Fruit fly (Drosophila melanogaster) whole organism, embryonic: ENCODE measurements around the gene Bicra.

Experiments used
- Atf3 ChIP-seq: fragments of 200-800 bp; sonication (Bioruptor generic); optimal IDR thresholded peaks from 3 replicates; lab custom pipeline; 2016; ENCODE audit warnings: missing biosample characterization, missing genetic modification characterization
- B-H1 ChIP-seq: fragments of 200-800 bp; sonication (Bioruptor generic); IDR thresholded peaks from 3 replicates; pipeline ENCODE4 v1.3.6; 2022; ENCODE audit warnings: missing biosample characterization, missing genetic modification characterization
- CG12219 ChIP-seq: fragments of 200-800 bp; sonication (Bioruptor generic); optimal IDR thresholded peaks from 3 replicates; lab custom pipeline; 2018; ENCODE audit warnings: missing biosample characterization, mild to moderate bottlenecking, missing genetic modification characterization
- CG12236 ChIP-seq: fragments of 200-800 bp; sonication (Bioruptor generic); optimal IDR thresholded peaks from 2 replicates; lab custom pipeline; 2016; ENCODE audit warnings: missing biosample characterization, missing genetic modification characterization
- CG1529 ChIP-seq: fragments of 200-800 bp; sonication (Bioruptor generic); optimal IDR thresholded peaks from 3 replicates; lab custom pipeline; 2018; ENCODE audit warnings: missing biosample characterization, missing genetic modification characterization
- CG1603 ChIP-seq: fragments of 200-800 bp; sonication (Bioruptor generic); optimal IDR thresholded peaks from 2 replicates; lab custom pipeline; 2019; ENCODE audit warnings: missing biosample characterization, mild to moderate bottlenecking, missing genetic modification characterization, moderate library complexity
- CG1792 ChIP-seq: fragments of 200-800 bp; sonication (Bioruptor generic); optimal IDR thresholded peaks from 2 replicates; lab custom pipeline; 2016; ENCODE audit warnings: missing biosample characterization, missing genetic modification characterization
- CG2202 ChIP-seq: fragments of 200-800 bp; sonication (Bioruptor generic); optimal IDR thresholded peaks from 2 replicates; lab custom pipeline; 2018; ENCODE audit warnings: missing biosample characterization, mild to moderate bottlenecking, missing genetic modification characterization
- CG2712 ChIP-seq: fragments of 200-800 bp; optimal IDR thresholded peaks from 3 replicates; lab custom pipeline; 2019; ENCODE audit warnings: missing biosample characterization, mild to moderate bottlenecking, missing genetic modification characterization, moderate library complexity
- CG34224 ChIP-seq: fragments of 200-800 bp; sonication (Bioruptor generic); IDR thresholded peaks from 3 replicates; pipeline ENCODE4 v1.3.6; 2022; ENCODE audit warnings: missing biosample characterization, missing genetic modification characterization; ENCODE audit not compliant: partially characterized antibody
- CG7271 ChIP-seq: fragments of 200-800 bp; sonication (Bioruptor generic); optimal IDR thresholded peaks from 2 replicates; lab custom pipeline; 2018; ENCODE audit warnings: missing biosample characterization, mild to moderate bottlenecking, missing genetic modification characterization, moderate library complexity
- CG7357 ChIP-seq: fragments of 200-800 bp; sonication (Bioruptor generic); IDR thresholded peaks from 3 replicates; pipeline ENCODE4 v1.3.6; 2022; ENCODE audit warnings: missing biosample characterization, missing genetic modification characterization
- CG7928 ChIP-seq: fragments of 200-800 bp; sonication (Bioruptor generic); optimal IDR thresholded peaks from 2 replicates; lab custom pipeline; 2017; ENCODE audit warnings: missing biosample characterization, mild to moderate bottlenecking, missing genetic modification characterization
- CG7963 ChIP-seq: fragments of 200-800 bp; sonication (Bioruptor generic); IDR thresholded peaks from 3 replicates; pipeline ENCODE4 v1.3.6; 2022; ENCODE audit warnings: missing biosample characterization, missing genetic modification characterization; ENCODE audit not compliant: partially characterized antibody
- CG8290 ChIP-seq, 3 experiments: fragments of 200-800 bp; sonication (Bioruptor generic); optimal IDR thresholded peaks; 2 replicates each; lab custom pipeline; 2016 to 2019; ENCODE audit warnings: missing biosample characterization in 3 of 3, missing genetic modification characterization in 3 of 3, mild to moderate bottlenecking in 2 of 3, moderate library complexity in 1 of 3
- CkIIα-i1 ChIP-seq: fragments of 200-800 bp; sonication (Bioruptor generic); IDR thresholded peaks from 2 replicates; pipeline ENCODE4 v1.3.6; 2022; ENCODE audit warnings: missing biosample characterization, missing genetic modification characterization
- Dbx ChIP-seq: fragments of 200-800 bp; sonication (Bioruptor generic); IDR thresholded peaks from 3 replicates; pipeline ENCODE4 v1.3.6; 2022; ENCODE audit warnings: missing biosample characterization, missing genetic modification characterization
- Doc3 ChIP-seq: fragments of 200-800 bp; sonication (Bioruptor generic); IDR thresholded peaks from 3 replicates; pipeline ENCODE4 v1.3.6; 2022; ENCODE audit warnings: missing biosample characterization, missing genetic modification characterization; ENCODE audit not compliant: partially characterized antibody
- E2f2 ChIP-seq: fragments of 200-800 bp; sonication (Bioruptor generic); IDR thresholded peaks from 2 replicates; pipeline ENCODE4 v1.3.6; 2022; ENCODE audit warnings: missing biosample characterization, missing genetic modification characterization
- HHEX ChIP-seq: fragments of 200-800 bp; sonication (Bioruptor generic); optimal IDR thresholded peaks from 3 replicates; lab custom pipeline; 2017; ENCODE audit warnings: missing biosample characterization, mild to moderate bottlenecking, missing genetic modification characterization, missing genetic modification reagents
- HLH3B ChIP-seq: fragments of 200-800 bp; sonication (Bioruptor generic); IDR thresholded peaks from 2 replicates; pipeline ENCODE4 v1.3.6; 2022; ENCODE audit warnings: missing biosample characterization, missing genetic modification characterization
- Hmx ChIP-seq: fragments of 200-800 bp; sonication (Bioruptor generic); optimal IDR thresholded peaks from 2 replicates; lab custom pipeline; 2016; ENCODE audit warnings: missing biosample characterization, missing genetic modification characterization
- Hsf ChIP-seq: fragments of 200-800 bp; sonication (Bioruptor generic); optimal IDR thresholded peaks from 3 replicates; lab custom pipeline; 2016; ENCODE audit warnings: missing biosample characterization, missing genetic modification characterization
- Lhr ChIP-seq: fragments of 200-800 bp; sonication (Bioruptor generic); optimal IDR thresholded peaks from 3 replicates; lab custom pipeline; 2017; ENCODE audit warnings: mild to moderate bottlenecking, missing biosample characterization, missing genetic modification reagents, missing genetic modification characterization
- Meics ChIP-seq: fragments of 200-800 bp; sonication (Bioruptor generic); optimal IDR thresholded peaks from 2 replicates; lab custom pipeline; 2017; ENCODE audit warnings: missing biosample characterization, mild to moderate bottlenecking, missing genetic modification characterization
- Neu2 ChIP-seq: fragments of 200-800 bp; sonication (Bioruptor generic); optimal IDR thresholded peaks from 3 replicates; lab custom pipeline; 2016; ENCODE audit warnings: missing biosample characterization, missing genetic modification characterization, borderline replicate concordance
- Nf-YB ChIP-seq: fragments of 200-800 bp; sonication (Bioruptor generic); optimal IDR thresholded peaks from 3 replicates; lab custom pipeline; 2019; ENCODE audit warnings: missing biosample characterization, mild to moderate bottlenecking, missing genetic modification characterization, moderate library complexity
- NfI ChIP-seq: fragments of 200-800 bp; sonication (Bioruptor generic); optimal IDR thresholded peaks from 3 replicates; lab custom pipeline; 2018; ENCODE audit warnings: missing biosample characterization, mild to moderate bottlenecking, missing genetic modification characterization, moderate library complexity
- Ravus ChIP-seq: fragments of 200-800 bp; sonication (Bioruptor generic); IDR thresholded peaks from 2 replicates; pipeline ENCODE4 v1.3.6; 2022; ENCODE audit warnings: missing biosample characterization, missing genetic modification characterization
- YL-1 ChIP-seq: fragments of 200-800 bp; sonication (Bioruptor generic); optimal IDR thresholded peaks from 3 replicates; lab custom pipeline; 2017; ENCODE audit warnings: missing biosample characterization, mild to moderate bottlenecking, missing genetic modification characterization
- bab2 ChIP-seq: fragments of 200-800 bp; sonication (Bioruptor generic); optimal IDR thresholded peaks from 2 replicates; lab custom pipeline; 2016; ENCODE audit warnings: missing biosample characterization, missing genetic modification characterization
- br ChIP-seq: fragments of >200 bp; optimal IDR thresholded peaks from 2 replicates; lab custom pipeline; 2017
- chif ChIP-seq, 2 experiments: fragments of 200-800 bp; sonication (Bioruptor generic); optimal IDR thresholded peaks; 3 replicates each; lab custom pipeline; 2016; ENCODE audit warnings: missing biosample characterization in 2 of 2, missing genetic modification characterization in 2 of 2
- disco-r ChIP-seq: fragments of 200-800 bp; sonication (Bioruptor generic); optimal IDR thresholded peaks from 2 replicates; lab custom pipeline; 2016; ENCODE audit warnings: missing biosample characterization, missing genetic modification characterization
- ewg ChIP-seq: fragments of 200-800 bp; sonication (Bioruptor generic); optimal IDR thresholded peaks from 3 replicates; lab custom pipeline; 2017; ENCODE audit warnings: mild to moderate bottlenecking, missing biosample characterization, missing genetic modification reagents, missing genetic modification characterization
- eyg ChIP-seq: fragments of 200-800 bp; sonication (Bioruptor generic); optimal IDR thresholded peaks from 3 replicates; lab custom pipeline; 2016; ENCODE audit warnings: missing biosample characterization, missing genetic modification characterization
- jigr1 ChIP-seq: fragments of 200-800 bp; sonication (Bioruptor generic); IDR thresholded peaks from 3 replicates; pipeline ENCODE4 v1.3.6; 2022; ENCODE audit warnings: missing biosample characterization, missing genetic modification characterization
- jumu ChIP-seq: fragments of 200-800 bp; sonication (Bioruptor generic); optimal IDR thresholded peaks from 3 replicates; lab custom pipeline; 2016; ENCODE audit warnings: missing biosample characterization, missing genetic modification characterization
- kah ChIP-seq: fragments of 200-800 bp; sonication (Bioruptor generic); optimal IDR thresholded peaks from 2 replicates; lab custom pipeline; 2018; ENCODE audit warnings: missing biosample characterization, mild to moderate bottlenecking, missing genetic modification characterization
- lov ChIP-seq, 2 experiments: fragments of 200-800 bp in 1 of 2; fragments of >200 bp in 1 of 2; sonication (Bioruptor generic) in 1 of 2; IDR thresholded peaks in 1 of 2; optimal IDR thresholded peaks in 1 of 2; 2 replicates in 1 of 2; 3 replicates in 1 of 2; pipeline versions ENCODE4 v1.3.6 to Lab custom; 2017 to 2022; ENCODE audit warnings: missing biosample characterization in 1 of 2, missing genetic modification characterization in 1 of 2
- oc ChIP-seq: fragments of 200-800 bp; sonication (Bioruptor generic); optimal IDR thresholded peaks from 2 replicates; lab custom pipeline; 2018; ENCODE audit warnings: missing biosample characterization, mild to moderate bottlenecking, missing genetic modification characterization, moderate library complexity
- odd ChIP-seq: fragments of 200-800 bp; sonication (Bioruptor generic); optimal IDR thresholded peaks from 2 replicates; lab custom pipeline; 2017; ENCODE audit warnings: missing biosample characterization, mild to moderate bottlenecking, missing genetic modification characterization
- pfk ChIP-seq: fragments of 200-800 bp; sonication (Bioruptor generic); optimal IDR thresholded peaks from 2 replicates; lab custom pipeline; 2018; ENCODE audit warnings: missing biosample characterization, mild to moderate bottlenecking, missing genetic modification characterization, moderate library complexity
- run ChIP-seq: fragments of 200-800 bp; sonication (Bioruptor generic); optimal IDR thresholded peaks from 3 replicates; lab custom pipeline; 2018; ENCODE audit warnings: missing biosample characterization, mild to moderate bottlenecking, missing genetic modification characterization
- sc ChIP-seq, 3 experiments: fragments of >200 bp in 2 of 3; fragments of 200-800 bp in 1 of 3; sonication (Bioruptor generic) in 1 of 3; optimal IDR thresholded peaks; 2 replicates in 2 of 3; 3 replicates in 1 of 3; lab custom pipeline; 2017; ENCODE audit warnings: mild to moderate bottlenecking in 1 of 3, missing biosample characterization in 1 of 3, missing genetic modification characterization in 1 of 3, missing genetic modification reagents in 1 of 3
- slou ChIP-seq: fragments of 200-800 bp; sonication (Bioruptor generic); optimal IDR thresholded peaks from 3 replicates; lab custom pipeline; 2016; ENCODE audit warnings: missing biosample characterization, missing genetic modification characterization
- wek ChIP-seq: fragments of 200-800 bp; sonication (Bioruptor generic); optimal IDR thresholded peaks from 3 replicates; lab custom pipeline; 2018; ENCODE audit warnings: missing biosample characterization, mild to moderate bottlenecking, missing genetic modification characterization, moderate library complexity
- yki ChIP-seq: fragments of >200 bp; optimal IDR thresholded peaks from 3 replicates; lab custom pipeline; 2018

Gene Bicra

DNA sequence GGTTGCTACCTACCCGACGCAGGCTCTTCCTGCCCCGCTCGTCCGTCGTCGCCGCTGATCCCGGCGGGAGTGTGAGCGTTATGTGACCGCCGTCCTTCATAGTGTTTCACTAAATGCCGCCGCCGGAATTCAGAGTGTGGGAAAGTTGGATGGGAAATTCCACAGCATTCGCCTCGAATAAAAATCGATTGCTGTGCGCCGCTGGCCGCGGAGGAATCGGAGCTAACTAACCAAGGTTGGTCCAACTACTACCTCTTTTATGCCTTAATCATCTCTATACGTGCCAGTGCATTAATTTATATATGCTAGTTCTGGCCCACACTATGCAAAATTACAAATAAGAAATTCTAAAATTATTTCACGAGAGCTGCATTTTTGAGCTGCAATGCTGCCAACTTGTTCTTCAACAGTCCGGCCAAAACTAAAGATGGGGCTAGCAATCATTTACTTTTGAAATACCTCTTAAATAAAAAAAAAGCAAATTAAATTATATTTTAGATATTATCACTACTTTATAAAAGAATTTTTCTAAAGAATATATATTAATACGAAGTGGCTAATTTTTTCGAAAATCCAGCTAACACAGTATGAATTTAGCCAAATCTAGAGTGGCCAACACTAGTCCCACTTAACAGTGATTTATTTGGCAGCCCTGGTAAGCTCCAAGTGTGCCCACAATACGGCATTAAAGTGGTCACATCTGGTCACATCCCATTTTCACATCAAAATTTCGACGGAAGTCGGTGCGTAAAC, 49.7 kb downstream of the Bicra start, which contains the start of the genes alpha-Man-Ib and Pdhb (continued):
- TF ChIP-seq Meics (GFP tag; lab: Kevin White, UChicago) (peak; percentile 74), jigr1 (GFP tag; lab: Robert Waterston, UW) (peak; percentile 57; the same call in 1 of the 3 replicates), Dbx (GFP tag; lab: Robert Waterston, UW) (peak; percentile 88), disco-r (no peak), Hsf (GFP tag; lab: Kevin White, UChicago) (peak; percentile 61), chif (GFP tag; optimal IDR thresholded peaks at IDR 0.05; lab: Kevin White, UChicago) (peak; percentile 41 to 49), bab2 (GFP tag; lab: Kevin White, UChicago) (peak; percentile 49), Hmx (no peak), run (tag; lab: Kevin White, UChicago) (no peak), YL-1 (GFP tag; lab: Kevin White, UChicago) (peak; percentile 67), Lhr (GFP tag; lab: Kevin White, UChicago) (no peak), ewg (GFP tag; lab: Kevin White, UChicago) (peak; percentile 69), E2f2 (GFP tag; lab: Robert Waterston, UW) (peak; percentile 52), CG7357 (GFP tag; lab: Robert Waterston, UW) (peak; percentile 75), CG1603 (peak; percentile 56), CG12219 (peak; percentile 6), slou (GFP tag; lab: Kevin White, UChicago) (peak; percentile 65), eyg (GFP tag; lab: Kevin White, UChicago) (no peak), Doc3 (GFP tag; lab: Robert Waterston, UW) (0 out of 3 replicates have a peak, but pooled peaks have one; percentile 15), CG2712 (tag; lab: Kevin White, UChicago) (peak; percentile 90), oc (tag; lab: Kevin White, UChicago) (no peak), CG34224 (GFP tag; lab: Robert Waterston, UW) (no peak), HHEX (peak; percentile 44), sc (optimal IDR thresholded peaks at IDR 0.05; lab: Kevin White, UChicago) (no peak), sc (GFP tag; optimal IDR thresholded peaks at IDR 0.05; lab: Kevin White, UChicago) (peak; percentile 33), CG8290 (GFP tag; optimal IDR thresholded peaks at IDR 0.05; lab: Kevin White, UChicago) (peak; percentile 64), CG8290 (tag; optimal IDR thresholded peaks at IDR 0.05; lab: Kevin White, UChicago) (peak in 1 of 2 experiments; percentile 52), NfI (GFP tag; lab: Kevin White, UChicago) (peak; percentile 82), Nf-YB (GFP tag; lab: Kevin White, UChicago) (peak; percentile 52), pfk (GFP tag; lab: Kevin White, UChicago) (peak; percentile 11), CG1792 (GFP tag; lab: Kevin White, UChicago) (no peak), CkIIα-i1 (GFP tag; lab: Robert Waterston, UW) (no peak), CG7928 (GFP tag; lab: Kevin White, UChicago) (peak; percentile 95), CG7963 (no peak), Neu2 (GFP tag; lab: Kevin White, UChicago) (no peak), jumu (GFP tag; lab: Kevin White, UChicago) (peak; percentile 6), lov (optimal IDR thresholded peaks at IDR 0.05; lab: Kevin White, UChicago) (no peak), lov (GFP tag; IDR thresholded peaks at IDR 0.05; lab: Robert Waterston, UW) (peak; percentile 77; the same call in 1 of the 3 replicates), CG7271 (tag; lab: Kevin White, UChicago) (peak; percentile 1), kah (no peak), Atf3 (GFP tag; lab: Kevin White, UChicago) (no peak), CG1529 (GFP tag; lab: Kevin White, UChicago) (no peak), br (lab: Kevin White, UChicago) (no peak), Ravus (GFP tag; lab: Robert Waterston, UW) (no peak), CG12236 (GFP tag; lab: Kevin White, UChicago) (no peak), HLH3B (GFP tag; lab: Robert Waterston, UW) (peak; percentile 70; the same call in 1 of the 2 replicates), odd (GFP tag; lab: Kevin White, UChicago) (no peak), B-H1 (GFP tag; lab: Robert Waterston, UW) (peak; percentile 61), wek (GFP tag; lab: Kevin White, UChicago) (no peak), CG2202 (tag; lab: Kevin White, UChicago) (peak; percentile 20), yki (lab: Kevin White, UChicago) (no peak)
